Worm (Caenorhabditis elegans): ENCODE measurements around the gene T25B2.2.
A peak's percentile ranks its signal among the peaks of the same experiment; 100 is the strongest.

T25B2.2 gene

ce11 chrX:6134423-6134822, 35.0 kb upstream of the T25B2.2 start (continued):
- no peak for TF ChIP-seq mxl-3 (GFP tag; optimal IDR thresholded peaks at IDR 0.05)
- TF ChIP-seq dpl-1 (GFP tag; optimal IDR thresholded peaks at IDR 0.05), result no peak
- no peak for TF ChIP-seq zag-1 (tag; optimal IDR thresholded peaks at IDR 0.05)
- TF ChIP-seq nhr-111 (GFP tag; optimal IDR thresholded peaks at IDR 0.05), result no peak
- no peak for TF ChIP-seq T26A8.4 (GFP tag; IDR thresholded peaks at IDR 0.05)
- no peak for TF ChIP-seq nhr-102 (tag; optimal IDR thresholded peaks at IDR 0.05)

- TF ChIP-seq pqm-1 (tag; optimal IDR thresholded peaks at IDR 0.05) (no peak), unc-62 (GFP tag; optimal IDR thresholded peaks at IDR 0.05 in 1 of 2) (peak in 1 of 2 experiments; percentile 43), unc-62 (tag; optimal IDR thresholded peaks at IDR 0.05) (no peak), Y5F2A.4 (GFP tag; optimal IDR thresholded peaks at IDR 0.05) (no peak), lin-38 (GFP tag; IDR thresholded peaks at IDR 0.05) (no peak), fos-1 (tag; optimal IDR thresholded peaks at IDR 0.05) (no peak), aha-1 (tag) (peak; percentile 45), nhr-41 (GFP tag; IDR thresholded peaks at IDR 0.05) (no peak)
Measured at ce11 chrX:6138243-6138642, 31.2 kb upstream of the T25B2.2 start, which contains the start of gene Y72A10A.1. Gene Y72A10A.1 (minus strand): TSS chrX:6138343.

- TF ChIP-seq dmd-8 (GFP tag; IDR thresholded peaks at IDR 0.05) (no peak), unc-62 (GFP tag; optimal IDR thresholded peaks at IDR 0.05 in 1 of 2) (peak in 1 of 2 experiments; percentile 61), unc-62 (tag; optimal IDR thresholded peaks at IDR 0.05) (no peak)
Measured at ce11 chrX:6145921-6146320, 23.5 kb upstream of the T25B2.2 start.

ce11 chrX:6150449-6150848, 19.0 kb upstream of the T25B2.2 start, which contains the start of gene tag-275:
Gene tag-275 (minus strand): TSS chrX:6150549.
- TF ChIP-seq daf-8 (GFP tag; IDR thresholded peaks at IDR 0.05) (no peak), daf-12 (tag; optimal IDR thresholded peaks at IDR 0.05) (no peak), lir-3 (tag; optimal IDR thresholded peaks at IDR 0.05) (no peak), nhr-102 (tag; optimal IDR thresholded peaks at IDR 0.05) (no peak), nhr-6 (tag; optimal IDR thresholded peaks at IDR 0.05) (no peak), cey-2 (tag; optimal IDR thresholded peaks at IDR 0.05; ENCODE audit: borderline replicate concordance, insufficient read depth) (no peak), jun-1 (tag; optimal IDR thresholded peaks at IDR 0.05) (no peak), ceh-82 (tag; optimal IDR thresholded peaks at IDR 0.05) (no peak), zfp-3 (GFP tag; conservative IDR thresholded peaks at IDR 0.05) (no peak), spr-1 (tag; optimal IDR thresholded peaks at IDR 0.05) (no peak), ztf-7 (tag; optimal IDR thresholded peaks at IDR 0.05) (no peak), hlh-11 (tag; optimal IDR thresholded peaks at IDR 0.05) (no peak), egl-27 (tag; optimal IDR thresholded peaks at IDR 0.05) (no peak), rbr-2 (tag; optimal IDR thresholded peaks at IDR 0.05) (no peak)

ce11 chrX:6150949-6151519, 18.4 kb upstream of the T25B2.2 start:
- no peak for TF ChIP-seq nhr-111 (GFP tag; optimal IDR thresholded peaks at IDR 0.05)
- no peak for TF ChIP-seq F26F4.8 (GFP tag; conservative IDR thresholded peaks at IDR 0.05)
- no peak for TF ChIP-seq egl-43 (GFP tag; IDR thresholded peaks at IDR 0.05)
- peak in 1 of 2 experiments; percentile 41 for TF ChIP-seq daf-16 (GFP tag; optimal IDR thresholded peaks at IDR 0.05)
- no peak for TF ChIP-seq daf-16 (tag; optimal IDR thresholded peaks at IDR 0.05)
- no peak for TF ChIP-seq fos-1 (tag; optimal IDR thresholded peaks at IDR 0.05)
- no peak for TF ChIP-seq lin-13 (GFP tag; optimal IDR thresholded peaks at IDR 0.05)
- no peak for TF ChIP-seq dpl-1 (GFP tag; optimal IDR thresholded peaks at IDR 0.05)
- no peak for TF ChIP-seq daf-8 (GFP tag; IDR thresholded peaks at IDR 0.05)
- no peak for TF ChIP-seq F49E8.2 (tag; optimal IDR thresholded peaks at IDR 0.05; ENCODE audit: borderline replicate concordance)
- TF ChIP-seq duxl-1 (tag; optimal IDR thresholded peaks at IDR 0.05; ENCODE audit: poor library complexity), result no peak
- no peak for TF ChIP-seq daf-19 (GFP tag; conservative IDR thresholded peaks at IDR 0.05)
- no peak for TF ChIP-seq hmg-1.1 (GFP tag; IDR thresholded peaks at IDR 0.05)
- peak; percentile 37 for TF ChIP-seq hlh-11 (tag; optimal IDR thresholded peaks at IDR 0.05)
- no peak for TF ChIP-seq zag-1 (tag; optimal IDR thresholded peaks at IDR 0.05)
- TF ChIP-seq ctbp-1 (GFP tag; IDR thresholded peaks at IDR 0.05), result no peak
- TF ChIP-seq snpc-1.2 (GFP tag; IDR thresholded peaks at IDR 0.05), result no peak
- no peak for TF ChIP-seq arid-1 (GFP tag; conservative IDR thresholded peaks at IDR 0.05)
- no peak for TF ChIP-seq Y48G9A.11 (GFP tag; IDR thresholded peaks at IDR 0.05)
- peak in 1 of 2 experiments; percentile 60 for TF ChIP-seq unc-62 (GFP tag; optimal IDR thresholded peaks at IDR 0.05 in 1 of 2)
- no peak for TF ChIP-seq unc-62 (tag; optimal IDR thresholded peaks at IDR 0.05)
- no peak for TF ChIP-seq lsy-2 (tag; optimal IDR thresholded peaks at IDR 0.05)
- no peak for TF ChIP-seq rbr-2 (tag; optimal IDR thresholded peaks at IDR 0.05)
